Worm (Caenorhabditis elegans): ENCODE results near the gene F11E6.8.

F11E6.8 gene

ce11 chrIV:17440417-17440816 is 9.9 kb downstream of the F11E6.8 start, which contains the start of gene F08A7.1 (continued):
- TF ChIP-seq nhr-42 (GFP tag; IDR thresholded peaks at IDR 0.05) = no peak
- peak; percentile 12 for TF ChIP-seq hlh-30 (tag; optimal IDR thresholded peaks at IDR 0.05; ENCODE audit: insufficient read depth)
- no peak for TF ChIP-seq sdz-12 (GFP tag; optimal IDR thresholded peaks at IDR 0.05)
- TF ChIP-seq nhr-102 (tag; optimal IDR thresholded peaks at IDR 0.05) = no peak
- no peak for TF ChIP-seq nhr-41 (GFP tag; IDR thresholded peaks at IDR 0.05)
- TF ChIP-seq dmd-8 (GFP tag; IDR thresholded peaks at IDR 0.05) = no peak
- no peak for TF ChIP-seq dpl-1 (GFP tag; optimal IDR thresholded peaks at IDR 0.05)
- TF ChIP-seq hmg-1.1 (GFP tag; IDR thresholded peaks at IDR 0.05) = no peak
- no peak for TF ChIP-seq aly-2 (tag; optimal IDR thresholded peaks at IDR 0.05)
- no peak for TF ChIP-seq mdl-1 (tag; optimal IDR thresholded peaks at IDR 0.05)
- no peak for TF ChIP-seq ces-1 (GFP tag; optimal IDR thresholded peaks at IDR 0.05)
- no peak for TF ChIP-seq F44E2.7 (GFP tag; IDR thresholded peaks at IDR 0.05)
- TF ChIP-seq nhr-111 (GFP tag; optimal IDR thresholded peaks at IDR 0.05) = no peak
- TF ChIP-seq daf-12 (tag; optimal IDR thresholded peaks at IDR 0.05) = no peak

ce11 chrIV:17440001-17440400 is 10.3 kb downstream of the F11E6.8 start, which contains the start of gene C06A12.19:
TSS of gene C06A12.19 (minus strand) at chrIV:17440101.
- TF ChIP-seq aha-1 (tag) (peak; percentile 57), daf-12 (tag; optimal IDR thresholded peaks at IDR 0.05) (no peak), arid-1 (GFP tag; conservative IDR thresholded peaks at IDR 0.05) (no peak), lin-29 (GFP tag; IDR thresholded peaks at IDR 0.05) (no peak), ces-1 (GFP tag; optimal IDR thresholded peaks at IDR 0.05) (no peak), ceh-32 (tag; optimal IDR thresholded peaks at IDR 0.05; ENCODE audit: poor library complexity) (no peak), fos-1 (tag; optimal IDR thresholded peaks at IDR 0.05) (no peak), T26A8.4 (GFP tag; IDR thresholded peaks at IDR 0.05) (no peak)

ce11 chrIV:17437038-17437437 is 13.3 kb downstream of the F11E6.8 start, which contains the start of gene C06A12.8:
TSS of gene C06A12.8 (plus strand) at chrIV:17437338.
- TF ChIP-seq spr-3 (GFP tag; optimal IDR thresholded peaks at IDR 0.05) = no peak
- TF ChIP-seq Y75B8A.6 (GFP tag; IDR thresholded peaks at IDR 0.05) = no peak

- no peak for TF ChIP-seq gei-8 (GFP tag; optimal IDR thresholded peaks at IDR 0.05)
- no peak for TF ChIP-seq unc-62 (GFP tag; optimal IDR thresholded peaks at IDR 0.05 in 1 of 2)
- no peak for TF ChIP-seq unc-62 (tag; optimal IDR thresholded peaks at IDR 0.05)
- no peak for TF ChIP-seq fkh-10 (GFP tag; optimal IDR thresholded peaks at IDR 0.05)
- no peak for TF ChIP-seq daf-8 (GFP tag; IDR thresholded peaks at IDR 0.05)
- TF ChIP-seq nhr-77 (tag; optimal IDR thresholded peaks at IDR 0.05) = no peak
Measured at ce11 chrIV:17436552-17436951, 13.8 kb downstream of the F11E6.8 start, which contains the start of gene gcy-27. TSS of gene gcy-27 (minus strand) at chrIV:17436652.

ce11 chrIV:17435228-17435627 is 15.1 kb downstream of the F11E6.8 start:
- peak in 1 of 2 experiments; percentile 54 for TF ChIP-seq unc-62 (GFP tag; optimal IDR thresholded peaks at IDR 0.05 in 1 of 2)
- TF ChIP-seq unc-62 (tag; optimal IDR thresholded peaks at IDR 0.05) = no peak
- TF ChIP-seq attf-4 (tag; optimal IDR thresholded peaks at IDR 0.05) = no peak

ce11 chrIV:17432223-17432826 is 18.0 kb downstream of the F11E6.8 start:
- TF ChIP-seq pqm-1 (tag; optimal IDR thresholded peaks at IDR 0.05) (peak; percentile 73), nhr-28 (tag; optimal IDR thresholded peaks at IDR 0.05) (peak; percentile 72), zip-11 (GFP tag; IDR thresholded peaks at IDR 0.05) (no peak), hmg-1.1 (GFP tag; IDR thresholded peaks at IDR 0.05) (no peak), rbr-2 (tag; optimal IDR thresholded peaks at IDR 0.05) (no peak), daf-16 (GFP tag; optimal IDR thresholded peaks at IDR 0.05) (no peak), daf-16 (tag; optimal IDR thresholded peaks at IDR 0.05) (peak; percentile 53), Y75B8A.6 (GFP tag; IDR thresholded peaks at IDR 0.05) (no peak), unc-62 (GFP tag; optimal IDR thresholded peaks at IDR 0.05 in 1 of 2) (peak in 1 of 2 experiments; percentile 93), unc-62 (tag; optimal IDR thresholded peaks at IDR 0.05) (no peak), ceh-20 (GFP tag; IDR thresholded peaks at IDR 0.05) (no peak), F49E8.2 (tag; optimal IDR thresholded peaks at IDR 0.05; ENCODE audit: borderline replicate concordance) (no peak), lin-15B (tag; optimal IDR thresholded peaks at IDR 0.05) (no peak), dve-1 (tag; optimal IDR thresholded peaks at IDR 0.05; ENCODE audit: insufficient read depth) (peak; percentile 39), nhr-25 (tag; optimal IDR thresholded peaks at IDR 0.05; ENCODE audit: borderline replicate concordance, insufficient read depth) (no peak), dpl-1 (GFP tag; optimal IDR thresholded peaks at IDR 0.05) (no peak), mdl-1 (tag; optimal IDR thresholded peaks at IDR 0.05) (no peak)

Measured in whole organism, L4 larva.